Fruit fly (Drosophila melanogaster): ENCODE results near the gene CG11151.

dm6 chrX:13736174-13736482 lies 3.4 kb upstream of the CG11151 start, which contains the start of gene g:
- no peak for TF ChIP-seq CG8478 (optimal IDR thresholded peaks at IDR 0.05)
- peak in 1 of 2 experiments; percentile 51 for TF ChIP-seq CTCF (optimal IDR thresholded peaks at IDR 0.05)

Data from S2 (cell line).